Worm (Caenorhabditis elegans): ENCODE results near the gene C04G6.4.

DNA sequence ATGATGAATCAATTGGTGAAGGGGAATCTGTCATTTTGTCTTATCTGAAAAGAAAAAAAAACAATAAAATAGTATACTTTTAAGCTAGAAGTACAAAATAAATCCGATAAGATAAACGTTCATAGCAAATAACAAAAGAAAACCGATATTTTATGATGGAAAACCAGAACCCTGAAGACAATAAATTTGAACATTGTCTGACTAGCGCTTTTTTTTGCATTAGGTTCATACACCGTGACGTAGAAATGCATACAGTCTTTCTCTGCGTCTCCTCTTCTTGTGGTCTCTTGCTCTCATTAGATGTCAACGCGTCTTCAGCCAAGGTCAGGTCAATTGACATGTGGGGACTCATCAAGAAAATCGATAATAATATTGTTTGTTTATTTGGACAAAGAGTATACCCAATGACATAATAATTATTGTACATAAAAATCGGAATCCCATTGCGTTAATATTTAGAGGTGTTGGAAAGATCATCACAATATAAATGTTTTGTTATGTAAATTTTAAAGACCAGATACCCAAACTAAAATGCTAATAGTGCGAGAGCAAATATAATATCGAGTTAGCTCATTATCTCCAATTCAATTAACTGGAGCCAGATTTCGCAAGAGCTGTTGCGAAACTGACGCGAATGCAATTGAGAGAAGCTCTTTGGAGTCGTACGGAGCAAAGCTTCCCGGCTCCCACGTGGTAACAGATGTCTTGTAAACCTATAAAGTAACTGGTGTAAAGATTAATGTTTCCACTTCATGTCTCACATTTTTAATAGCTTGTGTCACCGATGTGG lies 1.9 kb downstream of the C04G6.4 start, which contains the start of gene dsh-2:
- TF ChIP-seq aly-1 (tag; optimal IDR thresholded peaks at IDR 0.05) (no peak), scrt-1 (GFP tag; IDR thresholded peaks at IDR 0.05) (no peak), ceh-13 (GFP tag; optimal IDR thresholded peaks at IDR 0.05) (no peak), ama-1 (optimal IDR thresholded peaks at IDR 0.05) (no peak), sea-1 (GFP tag; conservative IDR thresholded peaks at IDR 0.05) (no peak), flt-1 (GFP tag; IDR thresholded peaks at IDR 0.05) (no peak), B0310.2 (tag; optimal IDR thresholded peaks at IDR 0.05) (no peak)

Data from whole organism, early embryonic.